Fruit fly (Drosophila melanogaster) S2 (cell line): ENCODE measurements around the gene Bx42.

Experiments used
- CG8478 ChIP-seq: fragments of >200 bp; optimal IDR thresholded peaks from 2 replicates; lab custom pipeline; 2018
- CTCF ChIP-seq, 2 experiments: fragments of >200 bp; optimal IDR thresholded peaks; 2 replicates each; lab custom pipeline; 2018

dm6 chrX:9102125-9102524, 4.3 kb downstream of the Bx42 start:
- no peak for TF ChIP-seq CG8478 (lab: Kevin White, UChicago)
- no peak for TF ChIP-seq CTCF (optimal IDR thresholded peaks at IDR 0.05; lab: Kevin White, UChicago)
